Worm (Caenorhabditis elegans) whole organism, early embryonic: Measurements from ENCODE around the gene K01H12.4.
"Not testable (repeated sequence)": the region's sequence is repeated elsewhere in the genome, so short reads cannot be mapped to it uniquely, and the experiment has no call there.

ENCODE experiments used
- B0310.2 ChIP-seq: sonication (generic microtip); optimal IDR thresholded peaks from 2 replicates; lab custom pipeline; 2016; ENCODE audit warnings: mild to moderate bottlenecking, missing genetic modification characterization, missing compliant biosample characterization
- F13C5.2 ChIP-seq: sonication (generic microtip); optimal IDR thresholded peaks from 2 replicates; lab custom pipeline; 2017; ENCODE audit warnings: mild to moderate bottlenecking, missing genetic modification characterization, inconsistent platforms, missing compliant biosample characterization
- aly-1 ChIP-seq: sonication (generic microtip); optimal IDR thresholded peaks from 2 replicates; lab custom pipeline; 2016; ENCODE audit warnings: missing genetic modification characterization, missing compliant biosample characterization
- ama-1 ChIP-seq: fragments of 150-350 bp; optimal IDR thresholded peaks from 2 replicates; lab custom pipeline; 2014
- ceh-13 ChIP-seq: fragments of 200-800 bp; sonication (Bioruptor generic); optimal IDR thresholded peaks from 2 replicates; lab custom pipeline; 2018; ENCODE audit warnings: mild to moderate bottlenecking, missing genetic modification characterization, missing compliant biosample characterization
- ceh-36 ChIP-seq: sonication (generic microtip); optimal IDR thresholded peaks from 2 replicates; lab custom pipeline; 2016; ENCODE audit warnings: missing genetic modification characterization, inconsistent platforms, missing compliant biosample characterization
- ets-7 ChIP-seq: sonication (generic microtip); optimal IDR thresholded peaks from 2 replicates; lab custom pipeline; 2016; ENCODE audit warnings: missing genotype, missing genetic modification characterization, missing compliant biosample characterization
- flt-1 ChIP-seq: fragments of 200-800 bp; sonication (Bioruptor generic); IDR thresholded peaks from 2 replicates; pipeline ENCODE4 v1.3.6; 2022; ENCODE audit warnings: missing genetic modification characterization, missing compliant biosample characterization
- hmbx-1 ChIP-seq: sonication (generic microtip); optimal IDR thresholded peaks from 2 replicates; lab custom pipeline; 2016; ENCODE audit warnings: mild to moderate bottlenecking, missing genetic modification characterization, missing compliant biosample characterization
- hmg-4 ChIP-seq: fragments of 200-800 bp; sonication (Bioruptor generic); optimal IDR thresholded peaks from 2 replicates; lab custom pipeline; 2018; ENCODE audit warnings: mild to moderate bottlenecking, missing genetic modification characterization, missing compliant biosample characterization
- hnd-1 ChIP-seq: sonication (generic microtip); optimal IDR thresholded peaks from 2 replicates; lab custom pipeline; 2016; ENCODE audit warnings: missing genetic modification characterization, missing compliant biosample characterization
- pes-1 ChIP-seq: fragments of 200-800 bp; sonication (Bioruptor generic); IDR thresholded peaks from 2 replicates; pipeline ENCODE4 v1.3.6; 2022; ENCODE audit warnings: missing genetic modification reagents, missing genetic modification characterization, missing compliant biosample characterization
- scrt-1 ChIP-seq: fragments of 200-800 bp; sonication (Bioruptor generic); IDR thresholded peaks from 2 replicates; pipeline ENCODE4 v1.3.6; 2022; ENCODE audit warnings: missing genetic modification characterization, missing compliant biosample characterization
- sea-1 ChIP-seq: fragments of 200-800 bp; sonication (Bioruptor generic); conservative IDR thresholded peaks from 2 replicates; pipeline ENCODE4 v1.3.6; 2022; ENCODE audit warnings: missing genetic modification characterization, missing compliant biosample characterization
- tbx-11 ChIP-seq: fragments of 200-800 bp; sonication (Bioruptor generic); IDR thresholded peaks from 2 replicates; pipeline ENCODE4 v1.3.6; 2022; ENCODE audit warnings: missing genetic modification characterization, missing compliant biosample characterization
- tbx-37 ChIP-seq: fragments of 200-800 bp; sonication (Bioruptor generic); conservative IDR thresholded peaks from 2 replicates; pipeline ENCODE4 v1.3.6; 2022; ENCODE audit warnings: missing genetic modification reagents, missing genetic modification characterization, missing compliant biosample characterization
- tra-4 ChIP-seq: sonication (generic microtip); optimal IDR thresholded peaks from 2 replicates; lab custom pipeline; 2017; ENCODE audit warnings: missing genetic modification characterization, missing compliant biosample characterization

Gene K01H12.4

ce11 chrIV:9682514-9682913 lies 30.4 kb upstream of the K01H12.4 start, which contains the start of gene ins-7:
Gene ins-7, minus strand, starts transcription at chrIV:9682845.
- TF ChIP-seq sea-1 (GFP tag; lab: Robert Waterston, UW) = no peak

- TF ChIP-seq ceh-36 (tag; lab: Kevin White, UChicago) (no peak), sea-1 (GFP tag; lab: Robert Waterston, UW) (no peak), pes-1 (no peak), ama-1 (lab: Kevin White, UChicago) (no peak), aly-1 (tag; lab: Kevin White, UChicago) (no peak), hmbx-1 (tag; lab: Kevin White, UChicago) (no peak), ceh-13 (GFP tag; lab: Kevin White, UChicago) (no peak), tbx-11 (GFP tag; lab: Robert Waterston, UW) (no peak), B0310.2 (tag; lab: Kevin White, UChicago) (no peak), F13C5.2 (tag; lab: Kevin White, UChicago) (no peak), flt-1 (GFP tag; lab: Robert Waterston, UW) (no peak), scrt-1 (GFP tag; lab: Robert Waterston, UW) (no peak), tbx-37 (GFP tag; lab: Robert Waterston, UW) (no peak)
These were observed 29.4 kb upstream of the K01H12.4 start, which contains the start of the genes htas-1 and ZK1251.3 for ce11 chrIV:9683433-9683832. Gene htas-1, minus strand, starts transcription at chrIV:9683533. Gene ZK1251.3, plus strand, starts transcription at chrIV:9683658.

ce11 chrIV:9688715-9689114 lies 24.2 kb upstream of the K01H12.4 start, which contains the start of gene msp-76:
Gene msp-76, plus strand, starts transcription at chrIV:9689015.
- TF ChIP-seq ceh-13 (GFP tag; lab: Kevin White, UChicago); pes-1; ceh-36 (tag; lab: Kevin White, UChicago): not testable (repeated sequence)

- TF ChIP-seq ets-7 (no peak), ama-1 (lab: Kevin White, UChicago) (no peak), sea-1 (GFP tag; lab: Robert Waterston, UW) (no peak), hnd-1 (tag; lab: Kevin White, UChicago) (no peak), tra-4 (tag; lab: Kevin White, UChicago) (no peak), flt-1 (GFP tag; lab: Robert Waterston, UW) (no peak), ceh-13 (GFP tag; lab: Kevin White, UChicago) (no peak), tbx-11 (GFP tag; lab: Robert Waterston, UW) (no peak)
These were observed 22.2 kb upstream of the K01H12.4 start, which contains the start of gene sdz-36 for ce11 chrIV:9690644-9691043. Gene sdz-36, plus strand, starts transcription at chrIV:9690944.

- TF ChIP-seq tbx-37 (GFP tag; lab: Robert Waterston, UW) (no peak), ceh-13 (GFP tag; lab: Kevin White, UChicago) (no peak), hmg-4 (GFP tag; lab: Kevin White, UChicago) (no peak), B0310.2 (tag; lab: Kevin White, UChicago) (no peak), scrt-1 (GFP tag; lab: Robert Waterston, UW) (no peak), pes-1 (no peak)
These were observed 20.0 kb upstream of the K01H12.4 start, which contains the start of gene twk-9 for ce11 chrIV:9692874-9693273. Gene twk-9, plus strand, starts transcription at chrIV:9693174.

ce11 chrIV:9696513-9696912 lies 16.4 kb upstream of the K01H12.4 start:
- TF ChIP-seq tbx-37 (GFP tag; lab: Robert Waterston, UW) (no peak), tbx-11 (GFP tag; lab: Robert Waterston, UW) (no peak), ceh-13 (GFP tag; lab: Kevin White, UChicago) (no peak), F13C5.2 (tag; lab: Kevin White, UChicago) (no peak)

- TF ChIP-seq tbx-37 (GFP tag; lab: Robert Waterston, UW) (no peak), hmbx-1 (tag; lab: Kevin White, UChicago) (no peak), aly-1 (tag; lab: Kevin White, UChicago) (no peak), tbx-11 (GFP tag; lab: Robert Waterston, UW) (no peak), ets-7 (no peak)
These were observed 15.0 kb upstream of the K01H12.4 start for ce11 chrIV:9697869-9698268.

- TF ChIP-seq flt-1 (GFP tag; lab: Robert Waterston, UW) (no peak), hmg-4 (GFP tag; lab: Kevin White, UChicago) (no peak), hmbx-1 (tag; lab: Kevin White, UChicago) (no peak), sea-1 (GFP tag; lab: Robert Waterston, UW) (no peak), tbx-37 (GFP tag; lab: Robert Waterston, UW) (no peak), scrt-1 (GFP tag; lab: Robert Waterston, UW) (no peak), ama-1 (lab: Kevin White, UChicago) (no peak), F13C5.2 (tag; lab: Kevin White, UChicago) (no peak), B0310.2 (tag; lab: Kevin White, UChicago) (no peak), tra-4 (tag; lab: Kevin White, UChicago) (no peak), aly-1 (tag; lab: Kevin White, UChicago) (no peak)
These were observed 13.8 kb upstream of the K01H12.4 start for ce11 chrIV:9699062-9699461.
